Fruit fly (Drosophila melanogaster): ENCODE results near the gene CG6204.

The CG6204 gene

dm6 chr3R:24206341-24207114, 12.9 kb downstream of the CG6204 start (continued):
- no peak for TF ChIP-seq chinmo (GFP tag; IDR thresholded peaks at IDR 0.05; ENCODE audit: partially characterized antibody)
- peak; percentile 79 for TF ChIP-seq HLH3B (GFP tag; IDR thresholded peaks at IDR 0.05)
- 0 out of 2 replicates have a peak, but pooled peaks have one; percentile 26 for TF ChIP-seq Rfx (GFP tag; IDR thresholded peaks at IDR 0.05)
- no peak for TF ChIP-seq Usf (GFP tag; optimal IDR thresholded peaks at IDR 0.05)
- no peak for TF ChIP-seq yki (optimal IDR thresholded peaks at IDR 0.05)
- peak; percentile 85 for TF ChIP-seq sens (GFP tag)
- TF ChIP-seq mirr (GFP tag; optimal IDR thresholded peaks at IDR 0.05) = no peak
- no peak for TF ChIP-seq fd102C (GFP tag; optimal IDR thresholded peaks at IDR 0.05)
- no peak for TF ChIP-seq dm (GFP tag; optimal IDR thresholded peaks at IDR 0.05)
- TF ChIP-seq onecut (GFP tag; IDR thresholded peaks at IDR 0.05) = peak; percentile 64
- no peak for TF ChIP-seq eyg (GFP tag; optimal IDR thresholded peaks at IDR 0.05)
- TF ChIP-seq CG4820 (GFP tag; optimal IDR thresholded peaks at IDR 0.05) = peak; percentile 25
- no peak for TF ChIP-seq tup (GFP tag; optimal IDR thresholded peaks at IDR 0.05)
- TF ChIP-seq Lim3 (GFP tag; IDR thresholded peaks at IDR 0.05) = no peak
- peak; percentile 59 for TF ChIP-seq nerfin-1 (tag; optimal IDR thresholded peaks at IDR 0.05)
- TF ChIP-seq bcd (GFP tag; optimal IDR thresholded peaks at IDR 0.05) = peak; percentile 34
- no peak for TF ChIP-seq hth (optimal IDR thresholded peaks at IDR 0.05)
- peak; percentile 15 for TF ChIP-seq ind (GFP tag; optimal IDR thresholded peaks at IDR 0.05)
- TF ChIP-seq HmgZ (tag; optimal IDR thresholded peaks at IDR 0.05) = no peak
- TF ChIP-seq dati (GFP tag; IDR thresholded peaks at IDR 0.05) = peak; percentile 58; the same call in 1 of the 2 replicates
- TF ChIP-seq crc (GFP tag; optimal IDR thresholded peaks at IDR 0.05) = no peak
- TF ChIP-seq CG12071 (GFP tag; optimal IDR thresholded peaks at IDR 0.05) = peak; percentile 41
- peak; percentile 12 for TF ChIP-seq odd (GFP tag; optimal IDR thresholded peaks at IDR 0.05)
- TF ChIP-seq CG4854 (GFP tag; optimal IDR thresholded peaks at IDR 0.05) = no peak
- TF ChIP-seq CG11695 (GFP tag; IDR thresholded peaks at IDR 0.05) = peak; percentile 43; the same call in 1 of the 3 replicates
- TF ChIP-seq CG10209 (GFP tag; optimal IDR thresholded peaks at IDR 0.05) = peak; percentile 30
- TF ChIP-seq CG16813 (GFP tag; IDR thresholded peaks at IDR 0.05; ENCODE audit: partially characterized antibody) = no peak
- peak; percentile 66 for TF ChIP-seq CG2712 (tag; optimal IDR thresholded peaks at IDR 0.05)
- peak; percentile 55 for TF ChIP-seq CG10979 (tag; optimal IDR thresholded peaks at IDR 0.05)
- peak; percentile 17 for TF ChIP-seq btn (GFP tag; optimal IDR thresholded peaks at IDR 0.05)
- peak; percentile 52; the same call in 1 of the 3 replicates for TF ChIP-seq H15 (GFP tag; IDR thresholded peaks at IDR 0.05)
- no peak for TF ChIP-seq zfh2 (GFP tag; optimal IDR thresholded peaks at IDR 0.05)
- TF ChIP-seq CG31365 (tag; optimal IDR thresholded peaks at IDR 0.05) = no peak
- peak; percentile 47; the same call in 1 of the 3 replicates for TF ChIP-seq ase (GFP tag; IDR thresholded peaks at IDR 0.05)
- TF ChIP-seq pan (optimal IDR thresholded peaks at IDR 0.05) = no peak
- peak in 1 of 2 experiments; percentile 51 for TF ChIP-seq pan (GFP tag; optimal IDR thresholded peaks at IDR 0.05 in 1 of 2, IDR thresholded peaks at IDR 0.05 in 1 of 2)
- no peak for TF ChIP-seq CG8290 (GFP tag; optimal IDR thresholded peaks at IDR 0.05)
- peak in 1 of 2 experiments; percentile 65 for TF ChIP-seq CG8290 (tag; optimal IDR thresholded peaks at IDR 0.05)
- TF ChIP-seq CG9215 (GFP tag; IDR thresholded peaks at IDR 0.05) = no peak
- TF ChIP-seq maf-S (GFP tag; optimal IDR thresholded peaks at IDR 0.05) = no peak
- TF ChIP-seq Hsf (GFP tag; optimal IDR thresholded peaks at IDR 0.05) = peak; percentile 49
- 0 out of 3 replicates have a peak, but pooled peaks have one; percentile 36 for TF ChIP-seq CG7357 (GFP tag; IDR thresholded peaks at IDR 0.05)
- TF ChIP-seq Chrac-16 (GFP tag; optimal IDR thresholded peaks at IDR 0.05) = peak; percentile 4
- TF ChIP-seq CG17829 (tag; optimal IDR thresholded peaks at IDR 0.05) = peak; percentile 52
- no peak for TF ChIP-seq Bgb (GFP tag; IDR thresholded peaks at IDR 0.05; ENCODE audit: partially characterized antibody)
- no peak for TF ChIP-seq Rx (GFP tag; IDR thresholded peaks at IDR 0.05)
- TF ChIP-seq CG17361 (GFP tag; IDR thresholded peaks at IDR 0.05) = 0 out of 3 replicates have a peak, but pooled peaks have one; percentile 42
- TF ChIP-seq Jarid2 (GFP tag; optimal IDR thresholded peaks at IDR 0.05) = no peak
- TF ChIP-seq MESR4 (GFP tag; optimal IDR thresholded peaks at IDR 0.05) = no peak
- TF ChIP-seq sisA (GFP tag; IDR thresholded peaks at IDR 0.05) = peak; percentile 32; the same call in 1 of the 2 replicates
- no peak for TF ChIP-seq CG4424 (GFP tag; optimal IDR thresholded peaks at IDR 0.05)
